Fruit fly (Drosophila melanogaster) whole organism, embryonic: ENCODE measurements around the gene glob1.
A peak's percentile ranks its signal among the peaks of the same experiment; 100 is the strongest.

ENCODE experiments used
- Awh ChIP-seq: fragments of 200-800 bp; sonication (Bioruptor generic); IDR thresholded peaks from 2 replicates; pipeline ENCODE4, ENCODE4 v1.3.6; 2022; ENCODE audit warnings: missing biosample characterization, missing genetic modification characterization
- BtbVII ChIP-seq: fragments of 200-800 bp; sonication (Bioruptor generic); optimal IDR thresholded peaks from 3 replicates; lab custom pipeline; 2017; ENCODE audit warnings: missing biosample characterization, mild to moderate bottlenecking, missing genetic modification characterization
- CG10462 ChIP-seq: fragments of 200-800 bp; sonication (Bioruptor generic); optimal IDR thresholded peaks from 2 replicates; lab custom pipeline; 2016; ENCODE audit warnings: missing biosample characterization, missing genetic modification characterization
- CG10565 ChIP-seq: fragments of 200-800 bp; sonication (Bioruptor generic); optimal IDR thresholded peaks from 3 replicates; lab custom pipeline; 2016; ENCODE audit warnings: missing biosample characterization, mild to moderate bottlenecking, missing genetic modification characterization
- CG11085 ChIP-seq: fragments of 200-800 bp; sonication (Bioruptor generic); IDR thresholded peaks from 2 replicates; pipeline ENCODE4 v1.3.6; 2022; ENCODE audit warnings: missing biosample characterization, missing genetic modification characterization
- CG11247 ChIP-seq: fragments of 200-800 bp; sonication (Bioruptor generic); IDR thresholded peaks from 2 replicates; pipeline ENCODE4 v1.3.6; 2022; ENCODE audit warnings: missing biosample characterization, missing genetic modification characterization
- CG12769 ChIP-seq: fragments of 200-800 bp; sonication (Bioruptor generic); optimal IDR thresholded peaks from 2 replicates; lab custom pipeline; 2019; ENCODE audit warnings: missing biosample characterization, mild to moderate bottlenecking, missing genetic modification characterization, moderate library complexity
- CG15011 ChIP-seq: fragments of 200-800 bp; sonication (Bioruptor generic); optimal IDR thresholded peaks from 3 replicates; lab custom pipeline; 2018; ENCODE audit warnings: missing biosample characterization, mild to moderate bottlenecking, missing genetic modification characterization
- CG1603 ChIP-seq: fragments of 200-800 bp; sonication (Bioruptor generic); optimal IDR thresholded peaks from 2 replicates; lab custom pipeline; 2019; ENCODE audit warnings: missing biosample characterization, mild to moderate bottlenecking, missing genetic modification characterization, moderate library complexity
- CG16813 ChIP-seq: fragments of 200-800 bp; sonication (Bioruptor generic); IDR thresholded peaks from 3 replicates; pipeline ENCODE4 v1.3.6; 2022; ENCODE audit warnings: missing biosample characterization, missing genetic modification characterization; ENCODE audit not compliant: partially characterized antibody
- CG17328 ChIP-seq: fragments of 200-800 bp; sonication (Bioruptor generic); IDR thresholded peaks from 2 replicates; pipeline ENCODE4 v1.3.6; 2022; ENCODE audit warnings: missing biosample characterization, missing genetic modification characterization
- CG2199 ChIP-seq: fragments of 200-800 bp; sonication (Bioruptor generic); IDR thresholded peaks from 3 replicates; pipeline ENCODE4 v1.3.6; 2022; ENCODE audit warnings: missing biosample characterization, missing genetic modification characterization
- CG2712 ChIP-seq: fragments of 200-800 bp; optimal IDR thresholded peaks from 3 replicates; lab custom pipeline; 2019; ENCODE audit warnings: missing biosample characterization, mild to moderate bottlenecking, missing genetic modification characterization, moderate library complexity
- CG6175 ChIP-seq: fragments of 200-800 bp; sonication (Bioruptor generic); IDR thresholded peaks from 3 replicates; pipeline ENCODE4 v1.3.6; 2022; ENCODE audit warnings: missing biosample characterization, missing genetic modification characterization
- CG6791 ChIP-seq: fragments of 200-800 bp; sonication (Bioruptor generic); IDR thresholded peaks from 3 replicates; pipeline ENCODE4 v1.3.6; 2022; ENCODE audit warnings: missing biosample characterization, missing genetic modification characterization; ENCODE audit not compliant: partially characterized antibody
- CG7556 ChIP-seq: fragments of 200-800 bp; sonication (Bioruptor generic); optimal IDR thresholded peaks from 2 replicates; lab custom pipeline; 2017; ENCODE audit warnings: missing biosample characterization, mild to moderate bottlenecking, missing genetic modification characterization
- CG7987 ChIP-seq: fragments of 200-800 bp; sonication (Bioruptor generic); optimal IDR thresholded peaks from 2 replicates; lab custom pipeline; 2018; ENCODE audit warnings: missing biosample characterization, mild to moderate bottlenecking, missing genetic modification characterization, moderate library complexity
- CG8089 ChIP-seq: fragments of 200-800 bp; sonication (Bioruptor generic); optimal IDR thresholded peaks from 3 replicates; lab custom pipeline; 2016; ENCODE audit warnings: missing biosample characterization, missing genetic modification characterization
- CG8924 ChIP-seq: fragments of 200-800 bp; optimal IDR thresholded peaks from 3 replicates; lab custom pipeline; 2019; ENCODE audit warnings: missing biosample characterization, mild to moderate bottlenecking, missing genetic modification characterization, moderate library complexity
- CTCF ChIP-seq: fragments of 200-800 bp; sonication (Bioruptor generic); optimal IDR thresholded peaks from 2 replicates; lab custom pipeline; 2017; ENCODE audit warnings: missing biosample characterization, mild to moderate bottlenecking, missing genetic modification characterization, moderate library complexity
- D ChIP-seq, 2 experiments: fragments of 200-800 bp in 1 of 2; fragments of >200 bp in 1 of 2; sonication (Bioruptor generic) in 1 of 2; optimal IDR thresholded peaks; 2 replicates in 1 of 2; 3 replicates in 1 of 2; lab custom pipeline; 2017; ENCODE audit warnings: mild to moderate bottlenecking in 1 of 2, missing biosample characterization in 1 of 2, missing genetic modification characterization in 1 of 2, missing genetic modification reagents in 1 of 2
- Drgx ChIP-seq: fragments of 200-800 bp; sonication (Bioruptor generic); IDR thresholded peaks from 2 replicates; pipeline ENCODE4 v1.3.6; 2022; ENCODE audit warnings: missing biosample characterization, missing genetic modification characterization
- Med ChIP-seq: fragments of 200-800 bp; sonication (Bioruptor generic); peaks from one replicate; lab custom pipeline; 2016; ENCODE audit warnings: missing biosample characterization, missing genetic modification characterization, mild to moderate bottlenecking, inconsistent platforms, moderate library complexity
- Mes4 ChIP-seq: fragments of 200-800 bp; sonication (Bioruptor generic); optimal IDR thresholded peaks from 2 replicates; lab custom pipeline; 2016; ENCODE audit warnings: missing biosample characterization, missing genetic modification characterization
- NC2β ChIP-seq: fragments of 200-800 bp; sonication (Bioruptor generic); optimal IDR thresholded peaks from 2 replicates; lab custom pipeline; 2016; ENCODE audit warnings: missing biosample characterization, missing genetic modification characterization
- Neu2 ChIP-seq: fragments of 200-800 bp; sonication (Bioruptor generic); optimal IDR thresholded peaks from 3 replicates; lab custom pipeline; 2016; ENCODE audit warnings: missing biosample characterization, missing genetic modification characterization, borderline replicate concordance
- Rfx ChIP-seq: fragments of 200-800 bp; sonication (Bioruptor generic); IDR thresholded peaks from 2 replicates; pipeline ENCODE4 v1.3.6; 2022; ENCODE audit warnings: missing biosample characterization, missing genetic modification characterization
- Six4 ChIP-seq: fragments of 200-800 bp; sonication (Bioruptor generic); optimal IDR thresholded peaks from 2 replicates; lab custom pipeline; 2016; ENCODE audit warnings: missing biosample characterization, missing genetic modification characterization
- Xrp1 ChIP-seq: fragments of 200-800 bp; sonication (Bioruptor generic); IDR thresholded peaks from 2 replicates; pipeline ENCODE4 v1.3.6; 2022; ENCODE audit warnings: missing biosample characterization, missing genetic modification characterization
- ac ChIP-seq: fragments of 200-800 bp; sonication (Bioruptor generic); optimal IDR thresholded peaks from 3 replicates; lab custom pipeline; 2017; ENCODE audit warnings: missing biosample characterization, mild to moderate bottlenecking, missing genetic modification characterization
- ara ChIP-seq: fragments of 200-800 bp; sonication (Bioruptor generic); IDR thresholded peaks from 2 replicates; pipeline ENCODE4 v1.3.6; 2022; ENCODE audit warnings: missing biosample characterization, missing genetic modification characterization
- bbx ChIP-seq: fragments of 200-800 bp; sonication (Bioruptor generic); IDR thresholded peaks from 2 replicates; pipeline ENCODE4 v1.3.6; 2022; ENCODE audit warnings: missing biosample characterization, missing genetic modification characterization; ENCODE audit not compliant: partially characterized antibody
- cg ChIP-seq: fragments of 200-800 bp; sonication (Bioruptor generic); optimal IDR thresholded peaks from 3 replicates; lab custom pipeline; 2019; ENCODE audit warnings: missing biosample characterization, mild to moderate bottlenecking, missing genetic modification characterization, moderate library complexity
- cwo ChIP-seq: fragments of 200-800 bp; sonication (Bioruptor generic); optimal IDR thresholded peaks from 3 replicates; lab custom pipeline; 2017; ENCODE audit warnings: missing biosample characterization, missing genetic modification characterization, mild to moderate bottlenecking, moderate library complexity, missing genetic modification reagents
- fd96Cb ChIP-seq: fragments of 200-800 bp; sonication (Bioruptor generic); optimal IDR thresholded peaks from 2 replicates; lab custom pipeline; 2018; ENCODE audit warnings: missing biosample characterization, mild to moderate bottlenecking, missing genetic modification characterization, moderate library complexity
- ham ChIP-seq: fragments of 200-800 bp; sonication (Bioruptor generic); IDR thresholded peaks from 2 replicates; pipeline ENCODE4 v1.3.6; 2022; ENCODE audit warnings: missing biosample characterization, missing genetic modification characterization
- knrl ChIP-seq: fragments of 200-800 bp; sonication (Bioruptor generic); IDR thresholded peaks from 3 replicates; pipeline ENCODE4 v1.3.6; 2022; ENCODE audit warnings: missing biosample characterization, missing genetic modification characterization; ENCODE audit not compliant: partially characterized antibody
- lov ChIP-seq, 2 experiments: fragments of 200-800 bp in 1 of 2; fragments of >200 bp in 1 of 2; sonication (Bioruptor generic) in 1 of 2; IDR thresholded peaks in 1 of 2; optimal IDR thresholded peaks in 1 of 2; 2 replicates in 1 of 2; 3 replicates in 1 of 2; pipeline versions ENCODE4 v1.3.6 to Lab custom; 2017 to 2022; ENCODE audit warnings: missing biosample characterization in 1 of 2, missing genetic modification characterization in 1 of 2
- luna ChIP-seq: fragments of 200-800 bp; sonication (Bioruptor generic); optimal IDR thresholded peaks from 2 replicates; lab custom pipeline; 2016; ENCODE audit warnings: missing biosample characterization, missing genetic modification characterization
- onecut ChIP-seq: fragments of 200-800 bp; sonication (Bioruptor generic); IDR thresholded peaks from 2 replicates; pipeline ENCODE4 v1.3.6; 2022; ENCODE audit warnings: missing biosample characterization, missing genetic modification characterization
- pb ChIP-seq: fragments of 200-800 bp; sonication (Bioruptor generic); optimal IDR thresholded peaks from 3 replicates; lab custom pipeline; 2016; ENCODE audit warnings: missing biosample characterization, missing genetic modification characterization
- ranshi ChIP-seq: fragments of 200-800 bp; sonication (Bioruptor generic); IDR thresholded peaks from 2 replicates; pipeline ENCODE4 v1.3.6; 2022; ENCODE audit warnings: missing biosample characterization, missing genetic modification characterization
- rib ChIP-seq: fragments of 200-800 bp; sonication (Bioruptor generic); IDR thresholded peaks from 2 replicates; pipeline ENCODE4 v1.3.6; 2022; ENCODE audit warnings: missing biosample characterization, missing genetic modification characterization
- sd ChIP-seq: fragments of 200-800 bp; sonication (Bioruptor generic); optimal IDR thresholded peaks from 3 replicates; lab custom pipeline; 2018; ENCODE audit warnings: missing biosample characterization, mild to moderate bottlenecking, missing genetic modification characterization, moderate library complexity
- tin ChIP-seq: fragments of 200-800 bp; sonication (Bioruptor generic); optimal IDR thresholded peaks from 3 replicates; lab custom pipeline; 2016; ENCODE audit warnings: missing biosample characterization, missing genetic modification characterization
- unc-4 ChIP-seq: fragments of 200-800 bp; sonication (Bioruptor generic); IDR thresholded peaks from 2 replicates; pipeline ENCODE4 v1.3.6; 2022; ENCODE audit warnings: missing biosample characterization, missing genetic modification characterization; ENCODE audit not compliant: partially characterized antibody
- vvl ChIP-seq: fragments of 200-800 bp; sonication (Bioruptor generic); IDR thresholded peaks from 2 replicates; pipeline ENCODE4 v1.3.6; 2022; ENCODE audit warnings: missing biosample characterization, missing genetic modification characterization
- zen2 ChIP-seq: fragments of 200-800 bp; sonication (Bioruptor generic); IDR thresholded peaks from 3 replicates; pipeline ENCODE4 v1.3.6; 2022; ENCODE audit warnings: missing biosample characterization, missing genetic modification characterization; ENCODE audit not compliant: partially characterized antibody
- zfh1 ChIP-seq: fragments of 200-800 bp; sonication (Bioruptor generic); IDR thresholded peaks from 3 replicates; pipeline ENCODE4 v1.3.6; 2022; ENCODE audit warnings: missing biosample characterization, missing genetic modification characterization

The glob1 gene

dm6 chr3R:15920751-15921156 is 16.3 kb upstream of the glob1 start, which contains the start of gene Fbxl7 (continued):
- TF ChIP-seq CG1603 (tag; lab: Kevin White, UChicago) (peak; percentile 3), rib (GFP tag; lab: Robert Waterston, UW) (peak; percentile 64), ac (peak; percentile 13), D (optimal IDR thresholded peaks at IDR 0.05; lab: Kevin White, UChicago) (peak; percentile 73), D (GFP tag; optimal IDR thresholded peaks at IDR 0.05; lab: Kevin White, UChicago) (no peak), CG7987 (GFP tag; lab: Kevin White, UChicago) (peak; percentile 14), onecut (GFP tag; lab: Robert Waterston, UW) (peak; percentile 86), ara (GFP tag; lab: Robert Waterston, UW) (peak; percentile 29; the same call in 1 of the 2 replicates), CTCF (no peak), CG8924 (peak; percentile 35), BtbVII (GFP tag; lab: Kevin White, UChicago) (no peak), tin (GFP tag; lab: Kevin White, UChicago) (no peak), sd (tag; lab: Kevin White, UChicago) (peak; percentile 67), zfh1 (peak; percentile 39; the same call in 1 of the 3 replicates), CG15011 (no peak), lov (optimal IDR thresholded peaks at IDR 0.05; lab: Kevin White, UChicago) (no peak), lov (GFP tag; IDR thresholded peaks at IDR 0.05; lab: Robert Waterston, UW) (peak; percentile 52; the same call in 1 of the 3 replicates), Neu2 (GFP tag; lab: Kevin White, UChicago) (no peak), CG6175 (GFP tag; lab: Robert Waterston, UW) (peak; percentile 49; the same call in 1 of the 3 replicates), unc-4 (GFP tag; lab: Robert Waterston, UW) (peak; percentile 26; the same call in 1 of the 2 replicates), ham (GFP tag; lab: Robert Waterston, UW) (no peak), CG10462 (no peak), NC2β (GFP tag; lab: Kevin White, UChicago) (peak; percentile 17), CG11085 (no peak), CG6791 (GFP tag; lab: Robert Waterston, UW) (peak; percentile 62; the same call in 1 of the 3 replicates), CG2199 (peak; percentile 78; the same call in 1 of the 3 replicates), Rfx (GFP tag; lab: Robert Waterston, UW) (0 out of 2 replicates have a peak, but pooled peaks have one; percentile 20), CG2712 (tag; lab: Kevin White, UChicago) (peak; percentile 4), Med (peak; percentile 77), CG11247 (GFP tag; lab: Robert Waterston, UW) (peak; percentile 83), luna (GFP tag; lab: Kevin White, UChicago) (no peak), CG17328 (0 out of 2 replicates have a peak, but pooled peaks have one; percentile 18), CG7556 (GFP tag; lab: Kevin White, UChicago) (no peak), pb (GFP tag; lab: Kevin White, UChicago) (peak; percentile 17), CG10565 (GFP tag; lab: Kevin White, UChicago) (no peak), Xrp1 (0 out of 2 replicates have a peak, but pooled peaks have one; percentile 17), fd96Cb (tag; lab: Kevin White, UChicago) (no peak), cwo (GFP tag; lab: Kevin White, UChicago) (no peak), CG16813 (GFP tag; lab: Robert Waterston, UW) (0 out of 3 replicates have a peak, but pooled peaks have one; percentile 23), vvl (GFP tag; lab: Robert Waterston, UW) (peak; percentile 61), knrl (GFP tag; lab: Robert Waterston, UW) (peak; percentile 35; the same call in 1 of the 3 replicates), CG8089 (GFP tag; lab: Kevin White, UChicago) (peak; percentile 44), zen2 (GFP tag; lab: Robert Waterston, UW) (0 out of 3 replicates have a peak, but pooled peaks have one; percentile 37), bbx (GFP tag; lab: Robert Waterston, UW) (peak; percentile 51), cg (GFP tag; lab: Kevin White, UChicago) (peak; percentile 96), Mes4 (GFP tag; lab: Kevin White, UChicago) (no peak), Six4 (GFP tag; lab: Kevin White, UChicago) (no peak), Drgx (peak; percentile 23; the same call in 1 of the 2 replicates), Awh (GFP tag; lab: Robert Waterston, UW) (0 out of 2 replicates have a peak, but pooled peaks have one; percentile 27), CG12769 (tag; lab: Kevin White, UChicago) (peak; percentile 62), ranshi (no peak)
